Fruit fly (Drosophila melanogaster) S2 (cell line): ENCODE measurements around the gene CG6770.

ENCODE experiments used
- CG8478 ChIP-seq: fragments of >200 bp; optimal IDR thresholded peaks from 2 replicates; lab custom pipeline; 2018
- CTCF ChIP-seq, 2 experiments: fragments of >200 bp; optimal IDR thresholded peaks; 2 replicates each; lab custom pipeline; 2018

DNA sequence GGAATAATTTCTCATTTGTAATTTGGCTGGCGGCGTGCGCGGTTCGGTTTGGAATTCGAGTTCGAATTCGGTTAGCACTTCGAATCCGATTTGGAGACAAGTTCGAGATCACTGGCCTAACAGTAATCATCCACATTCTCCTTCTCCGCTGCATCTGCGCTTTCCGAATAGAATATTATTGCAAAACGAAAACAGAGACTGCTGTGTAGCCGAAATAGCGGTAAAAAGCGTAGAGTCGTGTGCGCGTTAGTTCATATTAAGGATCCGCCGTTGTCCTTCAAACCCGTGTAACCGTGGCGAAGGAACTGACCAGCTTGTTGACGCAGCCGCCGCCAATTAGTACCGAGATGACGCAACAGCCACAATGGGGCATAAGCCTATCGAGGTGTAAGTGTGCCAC, 18.5 kb downstream of the CG6770 start, which contains the start of gene dmGlut:
- no peak for TF ChIP-seq CG8478 (lab: Kevin White, UChicago)
- TF ChIP-seq CTCF (optimal IDR thresholded peaks at IDR 0.05; lab: Kevin White, UChicago) = no peak
